Fruit fly (Drosophila melanogaster): Measurements from ENCODE around the gene GILT1.

DNA sequence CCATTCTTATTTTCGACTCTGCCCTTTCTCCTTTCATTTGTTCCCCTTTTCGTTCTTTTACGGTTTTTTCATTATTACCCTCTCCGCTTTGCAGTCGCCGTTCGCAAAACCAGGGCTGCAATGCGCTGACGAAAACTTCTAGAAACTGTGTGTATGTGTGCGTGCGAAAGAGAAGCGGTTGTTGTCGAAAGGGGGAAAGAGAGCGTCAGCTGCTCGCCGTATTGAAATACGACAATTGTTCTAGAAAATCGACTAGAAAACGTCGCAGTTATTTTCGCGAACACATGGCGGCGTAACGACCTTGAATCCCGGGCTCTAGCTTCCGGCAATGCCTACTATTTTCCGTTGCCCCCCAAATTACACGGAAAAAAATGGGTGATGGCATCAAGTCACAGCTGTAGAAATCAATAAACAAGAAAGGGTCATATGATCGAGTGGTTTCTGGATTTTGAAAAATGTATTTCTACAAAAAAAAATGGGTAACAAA, 19.0 kb downstream of the GILT1 start:
- TF ChIP-seq kay (GFP tag; ENCODE audit: borderline replicate concordance) (peak; percentile 93), Crg-1 (GFP tag; optimal IDR thresholded peaks at IDR 0.05) (no peak), tj (GFP tag; optimal IDR thresholded peaks at IDR 0.05) (no peak), CG33017 (tag; optimal IDR thresholded peaks at IDR 0.05) (peak; percentile 31), Hr96 (GFP tag; optimal IDR thresholded peaks at IDR 0.05) (no peak), CG1620 (GFP tag; optimal IDR thresholded peaks at IDR 0.05) (no peak), cnc (optimal IDR thresholded peaks at IDR 0.05) (no peak), ovo (GFP tag; optimal IDR thresholded peaks at IDR 0.05) (peak; percentile 15), Clk (GFP tag; optimal IDR thresholded peaks at IDR 0.05) (no peak)

Data from whole organism, adult.